Worm (Caenorhabditis elegans) whole organism, L3 larva: ENCODE data around the gene zmp-5.

ENCODE experiments used
- ZK546.5 ChIP-seq: sonication (generic microtip); optimal IDR thresholded peaks from 2 replicates; lab custom pipeline; 2017; ENCODE audit warnings: missing biosample characterization, missing genetic modification characterization
- aly-2 ChIP-seq: fragments of 150-350 bp; optimal IDR thresholded peaks from 2 replicates; lab custom pipeline; 2014; ENCODE audit warnings: missing biosample characterization, missing genetic modification characterization
- ama-1 ChIP-seq: fragments of 150-350 bp; optimal IDR thresholded peaks from 2 replicates; lab custom pipeline; 2018
- ceh-82 ChIP-seq: fragments of 150-350 bp; optimal IDR thresholded peaks from 2 replicates; lab custom pipeline; 2014; ENCODE audit warnings: missing biosample characterization, missing genetic modification characterization
- ceh-9 ChIP-seq: sonication (generic microtip); optimal IDR thresholded peaks from 2 replicates; lab custom pipeline; 2018; ENCODE audit warnings: missing biosample characterization, missing genetic modification characterization
- daf-12 ChIP-seq: fragments of 150-350 bp; optimal IDR thresholded peaks from 2 replicates; lab custom pipeline; 2014; ENCODE audit warnings: missing biosample characterization, missing genetic modification reagents, missing genetic modification characterization
- egl-5 ChIP-seq: fragments of 150-350 bp; optimal IDR thresholded peaks from 2 replicates; lab custom pipeline; 2017; ENCODE audit warnings: missing biosample characterization, missing genetic modification reagents, missing genetic modification characterization, inconsistent platforms
- elt-1 ChIP-seq: fragments of 150-350 bp; optimal IDR thresholded peaks from 2 replicates; lab custom pipeline; 2014; ENCODE audit warnings: missing biosample characterization, missing genetic modification characterization
- elt-2 ChIP-seq: sonication (generic microtip); optimal IDR thresholded peaks from 2 replicates; lab custom pipeline; 2016; ENCODE audit warnings: missing genetic modification reagents, mild to moderate bottlenecking, missing genetic modification characterization, missing compliant biosample characterization
- elt-3 ChIP-seq, 3 experiments: fragments of 150-350 bp in 1 of 3; sonication (generic microtip) in 2 of 3; optimal IDR thresholded peaks; 2 replicates in 2 of 3; 4 replicates in 1 of 3; lab custom pipeline; 2014 to 2017; ENCODE audit warnings: missing biosample characterization in 3 of 3, missing genetic modification characterization in 3 of 3
- fkh-10 ChIP-seq: sonication (generic microtip); optimal IDR thresholded peaks from 2 replicates; lab custom pipeline; 2017; ENCODE audit warnings: missing biosample characterization, missing genetic modification reagents, missing genetic modification characterization
- fkh-2 ChIP-seq: fragments of 150-350 bp; optimal IDR thresholded peaks from 2 replicates; lab custom pipeline; 2014; ENCODE audit warnings: missing biosample characterization, missing genetic modification reagents, missing genetic modification characterization
- hmg-11 ChIP-seq: sonication (generic microtip); optimal IDR thresholded peaks from 2 replicates; lab custom pipeline; 2016; ENCODE audit warnings: missing genetic modification characterization, missing compliant biosample characterization
- jun-1 ChIP-seq: fragments of 150-350 bp; optimal IDR thresholded peaks from 2 replicates; lab custom pipeline; 2014; ENCODE audit warnings: missing biosample characterization, missing genetic modification reagents, missing genetic modification characterization
- lin-15B ChIP-seq: fragments of 150-350 bp; optimal IDR thresholded peaks from 2 replicates; lab custom pipeline; 2014; ENCODE audit warnings: missing biosample characterization, missing genetic modification characterization
- lin-39 ChIP-seq: fragments of 150-350 bp; optimal IDR thresholded peaks from 2 replicates; lab custom pipeline; 2018; ENCODE audit warnings: missing biosample characterization, missing genetic modification reagents, missing genetic modification characterization
- lsy-12 ChIP-seq: sonication (generic microtip); optimal IDR thresholded peaks from 2 replicates; lab custom pipeline; 2016; ENCODE audit warnings: mild to moderate bottlenecking, missing genetic modification characterization, missing compliant biosample characterization
- mdl-1 ChIP-seq: fragments of 150-350 bp; optimal IDR thresholded peaks from 2 replicates; lab custom pipeline; 2014; ENCODE audit warnings: missing biosample characterization, missing genetic modification characterization
- mml-1 ChIP-seq: fragments of 150-350 bp; sonication (generic microtip); optimal IDR thresholded peaks from 3 replicates; lab custom pipeline; 2014; ENCODE audit warnings: missing biosample characterization, missing genetic modification characterization
- nfya-1 ChIP-seq: sonication (generic microtip); optimal IDR thresholded peaks from 2 replicates; lab custom pipeline; 2017; ENCODE audit warnings: missing genetic modification characterization, mild to moderate bottlenecking, missing compliant biosample characterization, antibody characterized with exemption, moderate library complexity; ENCODE audit not compliant: insufficient read depth
- nhr-11 ChIP-seq: fragments of 150-350 bp; optimal IDR thresholded peaks from 2 replicates; lab custom pipeline; 2014; ENCODE audit warnings: missing biosample characterization, missing genetic modification characterization
- nhr-12 ChIP-seq: fragments of 150-350 bp; optimal IDR thresholded peaks from 2 replicates; lab custom pipeline; 2014; ENCODE audit warnings: missing biosample characterization, missing genetic modification characterization
- nhr-23 ChIP-seq: fragments of 150-350 bp; optimal IDR thresholded peaks from 2 replicates; lab custom pipeline; 2014; ENCODE audit warnings: missing biosample characterization, missing genetic modification reagents, missing genetic modification characterization
- nhr-237 ChIP-seq: fragments of 150-350 bp; optimal IDR thresholded peaks from 2 replicates; lab custom pipeline; 2014; ENCODE audit warnings: missing biosample characterization, missing genetic modification characterization
- nhr-25 ChIP-seq: sonication (generic microtip); optimal IDR thresholded peaks from 2 replicates; lab custom pipeline; 2017; ENCODE audit warnings: missing biosample characterization, missing genetic modification characterization
- nhr-67 ChIP-seq: fragments of 150-350 bp; optimal IDR thresholded peaks from 2 replicates; lab custom pipeline; 2014; ENCODE audit warnings: missing biosample characterization, missing genetic modification characterization
- nhr-76 ChIP-seq: fragments of 150-350 bp; sonication (generic microtip); optimal IDR thresholded peaks from 5 replicates; lab custom pipeline; 2014; ENCODE audit warnings: missing biosample characterization, missing genetic modification characterization
- pha-4 ChIP-seq: fragments of 150-350 bp; optimal IDR thresholded peaks from 2 replicates; lab custom pipeline; 2014; ENCODE audit warnings: missing biosample characterization, missing genetic modification reagents, missing genetic modification characterization
- pqm-1 ChIP-seq: fragments of 150-350 bp; optimal IDR thresholded peaks from 2 replicates; lab custom pipeline; 2017; ENCODE audit warnings: missing biosample characterization, missing genetic modification characterization, inconsistent platforms
- sea-2 ChIP-seq: fragments of 150-350 bp; sonication (generic microtip); optimal IDR thresholded peaks from 4 replicates; lab custom pipeline; 2014; ENCODE audit warnings: missing biosample characterization, missing genetic modification reagents, missing genetic modification characterization
- skn-1 ChIP-seq: fragments of 150-350 bp; optimal IDR thresholded peaks from 2 replicates; lab custom pipeline; 2014; ENCODE audit warnings: missing biosample characterization, missing genetic modification characterization
- snpc-4 ChIP-seq: fragments of 150-350 bp; optimal IDR thresholded peaks from 2 replicates; lab custom pipeline; 2014; ENCODE audit warnings: missing biosample characterization, missing genetic modification characterization
- tbx-2 ChIP-seq: sonication (generic microtip); optimal IDR thresholded peaks from 2 replicates; lab custom pipeline; 2016; ENCODE audit warnings: mild to moderate bottlenecking, missing genetic modification characterization, missing compliant biosample characterization
- unc-39 ChIP-seq: sonication (generic microtip); optimal IDR thresholded peaks from 4 replicates; lab custom pipeline; 2017; ENCODE audit warnings: missing biosample characterization, missing genetic modification characterization
- unc-62 ChIP-seq: fragments of 150-350 bp; sonication (generic microtip); optimal IDR thresholded peaks from 4 replicates; lab custom pipeline; 2014; ENCODE audit warnings: missing biosample characterization, missing genetic modification reagents, missing genetic modification characterization
- ztf-11 ChIP-seq: fragments of 150-350 bp; optimal IDR thresholded peaks from 2 replicates; lab custom pipeline; 2014; ENCODE audit warnings: missing biosample characterization, missing genetic modification characterization

The zmp-5 gene

DNA sequence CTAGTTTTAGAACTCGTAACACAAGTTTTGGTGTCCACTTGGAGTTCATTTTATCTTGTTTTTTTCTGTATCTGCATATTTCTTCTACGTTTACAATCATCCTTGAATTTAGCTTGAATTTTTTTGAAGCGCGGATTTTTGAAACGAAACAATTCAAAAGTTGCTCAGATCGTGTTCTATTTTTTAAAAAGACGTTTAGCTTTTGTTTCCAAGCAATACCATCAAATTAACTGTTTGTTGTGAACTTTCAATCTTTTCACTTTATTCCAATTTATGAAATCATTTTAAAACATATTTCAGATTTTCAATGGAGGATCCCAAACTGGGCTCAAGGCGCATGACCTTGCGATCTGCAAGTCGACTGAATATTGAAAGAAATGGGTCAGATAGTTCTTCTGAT lies 27.8 kb upstream of the zmp-5 start, which contains the start of gene R09A8.2:
TSS of gene R09A8.2 (plus strand) at position 301 of the 400 bp plus-strand sequence.
- no peak for TF ChIP-seq elt-1
- TF ChIP-seq elt-2 (tag; lab: Kevin White, UChicago) = no peak
- TF ChIP-seq fkh-2 (tag; lab: Kevin White, UChicago) = no peak
- no peak for TF ChIP-seq nhr-67 (tag; lab: Kevin White, UChicago)
- no peak for TF ChIP-seq sea-2 (GFP tag; lab: Kevin White, UChicago)

DNA sequence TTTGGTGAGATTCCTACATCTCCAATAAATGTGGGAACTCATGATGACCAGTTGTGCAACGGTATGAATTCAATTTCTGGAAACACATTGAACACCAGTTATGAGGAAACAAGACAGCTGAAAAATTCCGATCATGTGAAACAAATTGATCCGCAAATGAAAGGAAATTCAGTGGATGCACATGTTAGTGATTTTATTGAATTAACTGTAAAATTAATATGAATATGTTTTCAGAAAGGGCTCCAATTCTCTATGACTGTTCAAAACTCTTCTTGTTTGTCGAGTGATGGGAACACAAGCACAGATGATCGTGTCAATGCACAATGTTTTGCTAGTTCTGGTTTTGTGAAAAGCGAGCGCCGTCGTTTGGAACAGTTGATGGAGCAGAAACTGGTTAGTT lies 26.6 kb upstream of the zmp-5 start:
- TF ChIP-seq nhr-11 = no peak
- TF ChIP-seq sea-2 (GFP tag; lab: Kevin White, UChicago) = no peak
- no peak for TF ChIP-seq ceh-9 (tag; lab: Kevin White, UChicago)
- TF ChIP-seq nhr-12 = no peak
- TF ChIP-seq egl-5 (tag; lab: Kevin White, UChicago) = no peak
- TF ChIP-seq lsy-12 = no peak
- no peak for TF ChIP-seq unc-62
- TF ChIP-seq daf-12 (tag; lab: Kevin White, UChicago) = no peak
- no peak for TF ChIP-seq ama-1 (lab: Kevin White, UChicago)
- no peak for TF ChIP-seq mml-1 (tag; lab: Kevin White, UChicago)
- no peak for TF ChIP-seq lin-15B (tag; lab: Kevin White, UChicago)
- no peak for TF ChIP-seq aly-2 (tag; lab: Kevin White, UChicago)
- TF ChIP-seq nhr-76 (tag; lab: Kevin White, UChicago) = no peak
- no peak for TF ChIP-seq nhr-237 (tag; lab: Kevin White, UChicago)

DNA sequence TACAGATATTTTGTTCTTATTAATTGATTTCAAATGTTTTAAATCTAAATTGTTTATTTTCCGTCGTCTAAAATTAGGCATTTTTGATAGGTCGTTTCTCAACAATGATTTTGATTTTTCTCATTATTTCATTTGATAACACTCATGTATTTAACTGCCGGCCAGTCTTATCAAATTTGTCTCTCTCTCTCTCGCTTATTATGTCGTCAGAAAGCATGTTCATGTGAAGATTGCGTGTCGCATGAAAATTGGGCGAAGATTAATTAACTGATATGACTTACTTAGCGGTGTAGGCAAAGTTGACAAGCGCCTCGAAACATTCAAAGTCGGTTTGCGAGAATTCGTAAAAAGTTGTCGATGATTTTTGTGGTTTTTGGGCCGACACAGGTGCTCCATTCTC lies 19.1 kb upstream of the zmp-5 start:
- no peak for TF ChIP-seq ceh-82
- peak; percentile 63 for TF ChIP-seq pha-4 (tag; lab: Kevin White, UChicago)
- peak; percentile 93 for TF ChIP-seq elt-2 (tag; lab: Kevin White, UChicago)
- peak in 2 of 3 experiments; percentile 29 to 48 for TF ChIP-seq elt-3 (tag; optimal IDR thresholded peaks at IDR 0.05; lab: Kevin White, UChicago)
- TF ChIP-seq unc-62 = no peak
- TF ChIP-seq nhr-23 (tag; lab: Kevin White, UChicago) = peak; percentile 58
- peak; percentile 11 for TF ChIP-seq nhr-25 (tag; lab: Kevin White, UChicago)
- TF ChIP-seq pqm-1 (tag; lab: Kevin White, UChicago) = peak; percentile 93

DNA sequence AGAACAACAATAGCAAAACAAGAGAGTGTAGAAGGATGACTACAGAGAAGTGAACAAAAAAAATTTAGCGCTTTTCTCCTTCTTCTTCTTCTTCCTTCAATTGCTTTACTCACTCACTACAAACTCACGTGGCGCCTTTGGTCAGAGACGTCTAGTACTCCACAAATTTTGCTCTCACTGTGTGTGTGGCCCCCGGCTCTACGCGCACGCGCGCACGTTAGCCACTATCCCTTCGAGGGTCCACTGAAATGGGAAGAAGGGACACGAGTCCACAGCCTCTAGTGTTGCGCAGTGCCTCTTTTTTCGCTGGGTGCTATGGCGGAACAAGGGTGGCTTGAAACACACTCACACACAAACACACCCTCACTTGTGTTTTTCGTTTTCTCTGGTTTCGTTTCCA lies 17.7 kb upstream of the zmp-5 start:
- TF ChIP-seq nhr-12 (no peak), nhr-67 (tag; lab: Kevin White, UChicago) (no peak), snpc-4 (tag; lab: Kevin White, UChicago) (no peak), egl-5 (tag; lab: Kevin White, UChicago) (no peak), hmg-11 (tag; lab: Kevin White, UChicago) (peak; percentile 2), lin-15B (tag; lab: Kevin White, UChicago) (no peak), mdl-1 (tag; lab: Kevin White, UChicago) (peak; percentile 59), pqm-1 (tag; lab: Kevin White, UChicago) (no peak), skn-1 (tag; lab: Kevin White, UChicago) (no peak), nhr-76 (tag; lab: Kevin White, UChicago) (no peak), nhr-25 (tag; lab: Kevin White, UChicago) (no peak), elt-3 (tag; optimal IDR thresholded peaks at IDR 0.05; lab: Kevin White, UChicago) (no peak), daf-12 (tag; lab: Kevin White, UChicago) (no peak), fkh-2 (tag; lab: Kevin White, UChicago) (no peak), lin-39 (peak; percentile 86), tbx-2 (tag; lab: Kevin White, UChicago) (no peak), nfya-1 (tag; lab: Kevin White, UChicago) (peak; percentile 40), unc-39 (tag; lab: Kevin White, UChicago) (no peak), ztf-11 (tag; lab: Kevin White, UChicago) (no peak), elt-1 (no peak), nhr-237 (tag; lab: Kevin White, UChicago) (no peak), pha-4 (tag; lab: Kevin White, UChicago) (no peak), ZK546.5 (no peak), fkh-10 (GFP tag; lab: Kevin White, UChicago) (peak; percentile 18), jun-1 (no peak), unc-62 (no peak), ceh-82 (no peak)
